Worm (Caenorhabditis elegans) whole organism, L3 larva: Measurements from ENCODE around the gene gst-18.
A peak's percentile ranks its signal among the peaks of the same experiment; 100 is the strongest.

ENCODE experiments used
- R02D3.7 ChIP-seq: fragments of 150-350 bp; optimal IDR thresholded peaks from 2 replicates; lab custom pipeline; 2014; ENCODE audit warnings: missing biosample characterization, missing genetic modification characterization
- ZK546.5 ChIP-seq: sonication (generic microtip); optimal IDR thresholded peaks from 2 replicates; lab custom pipeline; 2017; ENCODE audit warnings: missing biosample characterization, missing genetic modification characterization
- ama-1 ChIP-seq: fragments of 150-350 bp; optimal IDR thresholded peaks from 2 replicates; lab custom pipeline; 2018
- ceh-28 ChIP-seq: fragments of 150-350 bp; optimal IDR thresholded peaks from 2 replicates; lab custom pipeline; 2014; ENCODE audit warnings: missing biosample characterization, missing genetic modification reagents, missing genetic modification characterization
- ceh-82 ChIP-seq: fragments of 150-350 bp; optimal IDR thresholded peaks from 2 replicates; lab custom pipeline; 2014; ENCODE audit warnings: missing biosample characterization, missing genetic modification characterization
- ceh-9 ChIP-seq: sonication (generic microtip); optimal IDR thresholded peaks from 2 replicates; lab custom pipeline; 2018; ENCODE audit warnings: missing biosample characterization, missing genetic modification characterization
- egl-27 ChIP-seq: sonication (generic microtip); optimal IDR thresholded peaks from 4 replicates; lab custom pipeline; 2017; ENCODE audit warnings: missing biosample characterization, missing genetic modification reagents, missing genetic modification characterization
- elt-1 ChIP-seq: fragments of 150-350 bp; optimal IDR thresholded peaks from 2 replicates; lab custom pipeline; 2014; ENCODE audit warnings: missing biosample characterization, missing genetic modification characterization
- elt-2 ChIP-seq: sonication (generic microtip); optimal IDR thresholded peaks from 2 replicates; lab custom pipeline; 2016; ENCODE audit warnings: missing genetic modification reagents, mild to moderate bottlenecking, missing genetic modification characterization, missing compliant biosample characterization
- elt-3 ChIP-seq, 3 experiments: fragments of 150-350 bp in 1 of 3; sonication (generic microtip) in 2 of 3; optimal IDR thresholded peaks; 2 replicates in 2 of 3; 4 replicates in 1 of 3; lab custom pipeline; 2014 to 2017; ENCODE audit warnings: missing biosample characterization in 3 of 3, missing genetic modification characterization in 3 of 3
- eor-1 ChIP-seq, 2 experiments: fragments of 150-350 bp; optimal IDR thresholded peaks; 2 replicates each; lab custom pipeline; 2014 to 2018; ENCODE audit warnings: missing biosample characterization in 2 of 2, missing genetic modification characterization in 2 of 2
- hmg-11 ChIP-seq: sonication (generic microtip); optimal IDR thresholded peaks from 2 replicates; lab custom pipeline; 2016; ENCODE audit warnings: missing genetic modification characterization, missing compliant biosample characterization
- jun-1 ChIP-seq: fragments of 150-350 bp; optimal IDR thresholded peaks from 2 replicates; lab custom pipeline; 2014; ENCODE audit warnings: missing biosample characterization, missing genetic modification reagents, missing genetic modification characterization
- lin-15B ChIP-seq: fragments of 150-350 bp; optimal IDR thresholded peaks from 2 replicates; lab custom pipeline; 2014; ENCODE audit warnings: missing biosample characterization, missing genetic modification characterization
- lin-39 ChIP-seq: fragments of 150-350 bp; optimal IDR thresholded peaks from 2 replicates; lab custom pipeline; 2018; ENCODE audit warnings: missing biosample characterization, missing genetic modification reagents, missing genetic modification characterization
- mdl-1 ChIP-seq: fragments of 150-350 bp; optimal IDR thresholded peaks from 2 replicates; lab custom pipeline; 2014; ENCODE audit warnings: missing biosample characterization, missing genetic modification characterization
- mml-1 ChIP-seq: fragments of 150-350 bp; sonication (generic microtip); optimal IDR thresholded peaks from 3 replicates; lab custom pipeline; 2014; ENCODE audit warnings: missing biosample characterization, missing genetic modification characterization
- nfya-1 ChIP-seq: sonication (generic microtip); optimal IDR thresholded peaks from 2 replicates; lab custom pipeline; 2017; ENCODE audit warnings: missing genetic modification characterization, mild to moderate bottlenecking, missing compliant biosample characterization, antibody characterized with exemption, moderate library complexity; ENCODE audit not compliant: insufficient read depth
- nhr-11 ChIP-seq: fragments of 150-350 bp; optimal IDR thresholded peaks from 2 replicates; lab custom pipeline; 2014; ENCODE audit warnings: missing biosample characterization, missing genetic modification characterization
- nhr-23 ChIP-seq: fragments of 150-350 bp; optimal IDR thresholded peaks from 2 replicates; lab custom pipeline; 2014; ENCODE audit warnings: missing biosample characterization, missing genetic modification reagents, missing genetic modification characterization
- nhr-237 ChIP-seq: fragments of 150-350 bp; optimal IDR thresholded peaks from 2 replicates; lab custom pipeline; 2014; ENCODE audit warnings: missing biosample characterization, missing genetic modification characterization
- nhr-25 ChIP-seq: sonication (generic microtip); optimal IDR thresholded peaks from 2 replicates; lab custom pipeline; 2017; ENCODE audit warnings: missing biosample characterization, missing genetic modification characterization
- nhr-28 ChIP-seq: fragments of 150-350 bp; optimal IDR thresholded peaks from 2 replicates; lab custom pipeline; 2014; ENCODE audit warnings: missing biosample characterization, missing genetic modification characterization
- nhr-43 ChIP-seq: sonication (generic microtip); optimal IDR thresholded peaks from 2 replicates; lab custom pipeline; 2016; ENCODE audit warnings: mild to moderate bottlenecking, missing genetic modification characterization, missing compliant biosample characterization; ENCODE audit not compliant: poor library complexity, severe bottlenecking
- nhr-67 ChIP-seq: fragments of 150-350 bp; optimal IDR thresholded peaks from 2 replicates; lab custom pipeline; 2014; ENCODE audit warnings: missing biosample characterization, missing genetic modification characterization
- pha-4 ChIP-seq: fragments of 150-350 bp; optimal IDR thresholded peaks from 2 replicates; lab custom pipeline; 2014; ENCODE audit warnings: missing biosample characterization, missing genetic modification reagents, missing genetic modification characterization
- pqm-1 ChIP-seq: fragments of 150-350 bp; optimal IDR thresholded peaks from 2 replicates; lab custom pipeline; 2017; ENCODE audit warnings: missing biosample characterization, missing genetic modification characterization, inconsistent platforms
- sea-2 ChIP-seq: fragments of 150-350 bp; sonication (generic microtip); optimal IDR thresholded peaks from 4 replicates; lab custom pipeline; 2014; ENCODE audit warnings: missing biosample characterization, missing genetic modification reagents, missing genetic modification characterization
- snpc-4 ChIP-seq: fragments of 150-350 bp; optimal IDR thresholded peaks from 2 replicates; lab custom pipeline; 2014; ENCODE audit warnings: missing biosample characterization, missing genetic modification characterization
- unc-39 ChIP-seq: sonication (generic microtip); optimal IDR thresholded peaks from 4 replicates; lab custom pipeline; 2017; ENCODE audit warnings: missing biosample characterization, missing genetic modification characterization
- unc-62 ChIP-seq: fragments of 150-350 bp; sonication (generic microtip); optimal IDR thresholded peaks from 4 replicates; lab custom pipeline; 2014; ENCODE audit warnings: missing biosample characterization, missing genetic modification reagents, missing genetic modification characterization
- ztf-11 ChIP-seq: fragments of 150-350 bp; optimal IDR thresholded peaks from 2 replicates; lab custom pipeline; 2014; ENCODE audit warnings: missing biosample characterization, missing genetic modification characterization

The gst-18 gene

DNA sequence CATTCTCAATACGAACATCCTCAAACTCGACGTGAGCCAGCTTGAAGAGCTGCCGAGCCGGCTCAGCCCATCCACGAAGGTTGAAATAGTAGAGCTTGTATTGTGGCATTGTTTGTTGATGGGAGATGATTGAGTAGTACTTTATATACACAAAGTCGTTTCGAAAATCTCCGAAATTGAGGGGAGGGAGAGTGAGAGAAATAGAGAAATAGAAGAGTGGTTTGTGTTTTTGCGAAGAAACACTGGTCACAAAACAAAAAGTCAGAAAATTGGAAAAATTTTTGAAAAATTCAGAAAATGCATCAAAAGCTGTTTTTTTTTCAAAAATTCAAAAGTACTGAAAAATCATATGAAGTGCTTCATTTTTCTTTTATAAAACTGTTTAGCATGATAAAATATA is 19.5 kb downstream of the gst-18 start, which contains the start of gene gst-24:
Gene gst-24 (minus strand): TSS at position 181 of the 400 bp plus-strand sequence.
- TF ChIP-seq pha-4 (tag; lab: Kevin White, UChicago) (peak; percentile 42), mml-1 (tag; lab: Kevin White, UChicago) (no peak)

DNA sequence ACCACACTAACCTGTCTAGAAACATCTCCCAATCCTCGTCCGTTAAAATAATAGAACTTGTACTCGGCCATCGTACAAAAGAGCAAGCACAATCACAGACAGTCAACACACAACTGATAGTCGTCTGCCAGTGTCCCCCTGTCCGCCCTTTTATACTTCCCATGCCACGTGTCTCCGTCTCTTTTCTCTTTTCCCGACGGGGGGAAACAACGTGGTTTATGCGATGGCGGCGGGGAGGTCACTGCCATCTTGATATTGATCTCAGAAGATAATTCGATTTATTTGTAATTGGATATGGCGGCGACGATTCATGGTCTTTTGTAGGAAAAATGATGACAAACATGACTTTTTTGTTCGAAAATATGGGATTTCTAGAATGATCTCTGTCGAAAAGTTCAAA is 21.0 kb downstream of the gst-18 start, which contains the start of gene gst-20:
Gene gst-20 (minus strand): TSS at position 170 of the 400 bp plus-strand sequence.
- TF ChIP-seq ceh-28 (tag; lab: Kevin White, UChicago) (peak; percentile 53), pha-4 (tag; lab: Kevin White, UChicago) (peak; percentile 75), nhr-23 (tag; lab: Kevin White, UChicago) (peak; percentile 48), nfya-1 (tag; lab: Kevin White, UChicago) (peak; percentile 8), elt-2 (peak; percentile 64), elt-3 (tag; optimal IDR thresholded peaks at IDR 0.05; lab: Kevin White, UChicago) (no peak), nhr-237 (tag; lab: Kevin White, UChicago) (no peak), mdl-1 (tag; lab: Kevin White, UChicago) (peak; percentile 54), R02D3.7 (tag; lab: Kevin White, UChicago) (no peak), nhr-11 (tag; lab: Kevin White, UChicago) (no peak), nhr-28 (tag; lab: Kevin White, UChicago) (no peak), nhr-25 (tag; lab: Kevin White, UChicago) (peak; percentile 64), mml-1 (tag; lab: Kevin White, UChicago) (no peak), nhr-43 (tag; lab: Kevin White, UChicago) (peak; percentile 68), pqm-1 (peak; percentile 49), jun-1 (peak; percentile 14), elt-1 (tag; lab: Kevin White, UChicago) (peak; percentile 61)

DNA sequence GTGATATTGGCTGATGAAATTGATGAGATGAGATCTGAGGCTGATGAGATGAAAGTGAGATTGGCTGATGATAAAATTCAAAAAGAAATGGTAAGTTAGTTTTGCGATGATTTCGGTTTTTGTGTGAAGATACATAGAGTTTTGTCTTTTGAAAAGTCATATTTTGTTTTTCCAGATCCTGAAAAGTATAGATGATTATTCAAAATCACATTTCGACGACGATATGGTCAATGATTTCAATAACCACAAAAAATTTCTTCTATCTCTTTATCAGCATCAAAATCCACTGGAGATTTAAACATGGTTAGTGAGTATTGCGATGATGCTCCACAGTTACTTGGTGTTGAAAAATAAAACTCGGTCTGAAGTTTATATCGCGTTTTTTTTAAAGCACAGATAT is 29.8 kb downstream of the gst-18 start, which contains the start of gene csp-1:
Gene csp-1 (plus strand): TSS at position 301 of the 400 bp plus-strand sequence.
- no peak for TF ChIP-seq unc-39 (tag; lab: Kevin White, UChicago)
- TF ChIP-seq ZK546.5, result no peak
- no peak for TF ChIP-seq elt-2
- no peak for TF ChIP-seq nhr-28 (tag; lab: Kevin White, UChicago)
- TF ChIP-seq mml-1 (tag; lab: Kevin White, UChicago), result no peak
- no peak for TF ChIP-seq jun-1
- TF ChIP-seq unc-62 (GFP tag; lab: Kevin White, UChicago), result no peak

DNA sequence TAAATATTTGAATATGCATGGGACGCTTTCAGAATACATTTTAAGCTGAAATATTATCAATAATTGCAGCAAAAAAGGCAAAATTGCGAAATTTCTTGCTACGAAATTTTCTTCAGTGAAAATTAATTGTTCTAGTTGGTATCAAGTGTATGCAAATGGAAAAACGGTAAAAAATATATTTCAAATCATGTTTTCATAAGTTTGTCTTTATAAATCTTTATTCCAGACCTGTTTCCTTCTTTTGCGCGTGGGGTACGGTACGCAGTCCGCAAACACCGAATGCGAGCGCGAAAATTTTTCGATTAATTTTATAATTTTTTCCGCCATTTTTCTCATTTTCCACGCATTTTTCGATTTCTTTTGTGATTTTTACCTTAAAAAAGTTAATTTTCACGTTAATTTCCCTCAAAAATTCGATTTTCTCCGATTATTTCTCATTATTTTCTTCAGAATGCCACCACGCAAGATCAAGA is 34.1 kb downstream of the gst-18 start, which contains the start of the genes fbxc-23 and csc-1:
Gene fbxc-23 (minus strand): TSS at position 51 of the 473 bp plus-strand sequence.
Gene csc-1 (plus strand): TSS at position 451 of the 473 bp plus-strand sequence.
- TF ChIP-seq unc-62 (GFP tag; lab: Kevin White, UChicago), result no peak
- TF ChIP-seq ceh-82 (tag; lab: Kevin White, UChicago), result no peak
- no peak for TF ChIP-seq ama-1 (lab: Kevin White, UChicago)
- TF ChIP-seq nhr-25 (tag; lab: Kevin White, UChicago), result peak; percentile 22
- no peak for TF ChIP-seq sea-2 (GFP tag; lab: Kevin White, UChicago)
- no peak for TF ChIP-seq jun-1
- TF ChIP-seq egl-27 (tag; lab: Kevin White, UChicago), result no peak
- TF ChIP-seq lin-39 (tag; lab: Kevin White, UChicago), result peak; percentile 32
- no peak for TF ChIP-seq ceh-9
- TF ChIP-seq nhr-23 (tag; lab: Kevin White, UChicago), result peak; percentile 69
- no peak for TF ChIP-seq nhr-43 (tag; lab: Kevin White, UChicago)
- TF ChIP-seq lin-15B (tag; lab: Kevin White, UChicago), result peak; percentile 61
- TF ChIP-seq snpc-4 (tag; lab: Kevin White, UChicago), result peak; percentile 58
- no peak for TF ChIP-seq mml-1 (tag; lab: Kevin White, UChicago)
- TF ChIP-seq ztf-11 (tag; lab: Kevin White, UChicago), result no peak
- no peak for TF ChIP-seq ceh-28 (tag; lab: Kevin White, UChicago)
- no peak for TF ChIP-seq hmg-11 (tag; lab: Kevin White, UChicago)
- no peak for TF ChIP-seq elt-3 (tag; optimal IDR thresholded peaks at IDR 0.05; lab: Kevin White, UChicago)
- no peak for TF ChIP-seq nhr-67 (tag; lab: Kevin White, UChicago)
- peak; percentile 83 for TF ChIP-seq nfya-1 (tag; lab: Kevin White, UChicago)
- TF ChIP-seq pha-4 (tag; lab: Kevin White, UChicago), result peak; percentile 64
- no peak for TF ChIP-seq eor-1 (tag; optimal IDR thresholded peaks at IDR 0.05; lab: Kevin White, UChicago)
- peak; percentile 11 for TF ChIP-seq elt-2
